Fruit fly (Drosophila melanogaster): ENCODE measurements around the gene Rpn13R.

The Rpn13R gene

dm6 chrX:5085964-5086707, 45.6 kb upstream of the Rpn13R start (continued):
- TF ChIP-seq CG1792 (GFP tag; optimal IDR thresholded peaks at IDR 0.05) (no peak), CTCF (GFP tag; optimal IDR thresholded peaks at IDR 0.05) (peak; percentile 73), chn (GFP tag; optimal IDR thresholded peaks at IDR 0.05) (no peak), CG8089 (GFP tag; optimal IDR thresholded peaks at IDR 0.05) (peak; percentile 5), zf30C (GFP tag; optimal IDR thresholded peaks at IDR 0.05) (peak; percentile 70), CG3281 (GFP tag; optimal IDR thresholded peaks at IDR 0.05) (peak; percentile 26), Drgx (GFP tag; IDR thresholded peaks at IDR 0.05) (0 out of 2 replicates have a peak, but pooled peaks have one; percentile 22), CHES-1-like (GFP tag; optimal IDR thresholded peaks at IDR 0.05) (peak; percentile 30), Dref (GFP tag; IDR thresholded peaks at IDR 0.05) (no peak), tx (GFP tag; optimal IDR thresholded peaks at IDR 0.05) (peak; percentile 11), Hr51 (GFP tag; optimal IDR thresholded peaks at IDR 0.05) (peak in 1 of 2 experiments; percentile 57), CG14441 (GFP tag; IDR thresholded peaks at IDR 0.05) (peak; percentile 38; the same call in 1 of the 2 replicates), CG8359 (GFP tag; optimal IDR thresholded peaks at IDR 0.05; ENCODE audit: borderline replicate concordance) (no peak), Doc2 (GFP tag; IDR thresholded peaks at IDR 0.05) (no peak), CG1832 (GFP tag; optimal IDR thresholded peaks at IDR 0.05) (peak; percentile 68), cwo (GFP tag; optimal IDR thresholded peaks at IDR 0.05) (peak; percentile 36), PHDP (tag; optimal IDR thresholded peaks at IDR 0.05) (peak; percentile 39), CG9609 (GFP tag; optimal IDR thresholded peaks at IDR 0.05) (no peak), zfh2 (GFP tag; optimal IDR thresholded peaks at IDR 0.05) (peak; percentile 12), Dbx (GFP tag; IDR thresholded peaks at IDR 0.05) (peak; percentile 69; the same call in 2 of the 3 replicates), Rfx (GFP tag; IDR thresholded peaks at IDR 0.05) (peak; percentile 29), sd (tag; optimal IDR thresholded peaks at IDR 0.05) (no peak), CG1024 (GFP tag; IDR thresholded peaks at IDR 0.05) (no peak), fd64A (GFP tag; optimal IDR thresholded peaks at IDR 0.05) (no peak), CG16863 (GFP tag; optimal IDR thresholded peaks at IDR 0.05) (peak; percentile 2), dpn (GFP tag; optimal IDR thresholded peaks at IDR 0.05) (peak; percentile 20 to 27), CG1647 (GFP tag; optimal IDR thresholded peaks at IDR 0.05) (no peak), CG18476 (GFP tag; optimal IDR thresholded peaks at IDR 0.05) (peak; percentile 25), CG5245 (GFP tag; optimal IDR thresholded peaks at IDR 0.05) (peak; percentile 7), row (GFP tag; IDR thresholded peaks at IDR 0.05) (peak; percentile 44), lov (optimal IDR thresholded peaks at IDR 0.05) (no peak), lov (GFP tag; IDR thresholded peaks at IDR 0.05) (0 out of 3 replicates have a peak, but pooled peaks have one; percentile 43), CG32767 (GFP tag; IDR thresholded peaks at IDR 0.05) (peak; percentile 49; the same call in 1 of the 2 replicates), al (GFP tag; IDR thresholded peaks at IDR 0.05) (0 out of 2 replicates have a peak, but pooled peaks have one; percentile 12), Atf6 (GFP tag; IDR thresholded peaks at IDR 0.05) (peak; percentile 16; the same call in 1 of the 2 replicates), Antp (GFP tag; optimal IDR thresholded peaks at IDR 0.05) (peak; percentile 1), lmd (GFP tag; IDR thresholded peaks at IDR 0.05) (peak; percentile 36; the same call in 1 of the 2 replicates), CG33213 (GFP tag; optimal IDR thresholded peaks at IDR 0.05) (no peak), kah (GFP tag; optimal IDR thresholded peaks at IDR 0.05) (no peak), unpg (GFP tag; optimal IDR thresholded peaks at IDR 0.05) (peak; percentile 21), dmrt99B (tag; optimal IDR thresholded peaks at IDR 0.05) (peak; percentile 57), Ets97D (GFP tag; optimal IDR thresholded peaks at IDR 0.05) (peak; percentile 12), Aef1 (GFP tag; IDR thresholded peaks at IDR 0.05) (peak; percentile 43; the same call in 2 of the 3 replicates), CG4730 (GFP tag; IDR thresholded peaks at IDR 0.05) (peak; percentile 35; the same call in 1 of the 2 replicates), salm (tag; optimal IDR thresholded peaks at IDR 0.05) (peak; percentile 8), Abd-B (GFP tag; optimal IDR thresholded peaks at IDR 0.05) (peak; percentile 22), Xbp1 (GFP tag; optimal IDR thresholded peaks at IDR 0.05) (peak; percentile 48), phol (tag; optimal IDR thresholded peaks at IDR 0.05) (peak; percentile 25), Elba2 (GFP tag; optimal IDR thresholded peaks at IDR 0.05) (no peak), CG13624 (GFP tag; optimal IDR thresholded peaks at IDR 0.05) (peak; percentile 40)
